Worm (Caenorhabditis elegans): ENCODE results near the gene K07F5.17.

K07F5.17 gene

DNA sequence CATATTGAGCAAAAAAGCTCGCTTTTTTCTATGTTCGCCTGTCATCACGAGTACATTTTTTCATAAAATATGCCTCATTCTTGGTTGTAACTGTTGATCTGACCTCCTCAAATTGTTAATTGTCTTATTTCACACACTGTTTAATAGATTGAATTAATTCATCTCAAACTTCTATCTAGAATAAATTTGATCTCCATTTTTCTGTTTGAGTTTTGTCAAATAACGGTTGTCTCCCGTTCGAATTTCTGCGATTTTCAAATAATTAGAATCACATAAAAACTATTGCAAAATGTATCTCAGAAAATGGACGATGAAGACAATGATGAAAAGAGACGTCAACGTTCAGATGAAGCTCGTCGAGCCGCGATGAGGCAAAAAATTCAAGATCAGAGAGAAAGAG is 19.8 kb downstream of the K07F5.17 start, which contains the start of gene K07F5.14:
TSS of gene K07F5.14 (plus strand) at position 301 of the 400 bp plus-strand sequence.
- TF ChIP-seq lsl-1 (GFP tag; optimal IDR thresholded peaks at IDR 0.05) = peak; percentile 3
- peak; percentile 59; the same call in 1 of the 2 replicates for TF ChIP-seq madf-3 (GFP tag; IDR thresholded peaks at IDR 0.05)
- no peak for TF ChIP-seq somi-1 (GFP tag; optimal IDR thresholded peaks at IDR 0.05)
- TF ChIP-seq madf-6 (GFP tag; IDR thresholded peaks at IDR 0.05) = peak; percentile 35; the same call in 1 of the 2 replicates
- TF ChIP-seq rpc-1 (optimal IDR thresholded peaks at IDR 0.05) = no peak
- TF ChIP-seq rpc-1 (tag; optimal IDR thresholded peaks at IDR 0.05) = no peak

DNA sequence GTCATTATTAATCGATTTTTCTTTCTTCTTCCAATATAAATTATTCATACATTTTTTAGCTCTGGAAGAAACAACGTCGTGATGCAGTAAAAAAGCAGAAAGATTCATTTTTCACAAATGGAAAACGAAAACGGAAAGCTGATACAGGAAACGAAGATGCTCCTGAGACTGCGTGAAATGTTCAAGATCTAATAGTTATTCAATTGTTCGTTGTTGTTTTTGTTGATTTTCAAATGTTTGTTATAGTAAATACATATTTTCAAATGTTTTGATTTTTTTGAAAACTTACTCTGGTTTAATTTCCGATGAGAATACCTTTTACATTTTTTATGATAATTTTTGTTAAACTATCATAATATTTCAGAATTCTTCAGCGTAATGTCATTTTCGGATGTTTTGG is 21.6 kb downstream of the K07F5.17 start, which contains the start of gene K07F5.16:
TSS of gene K07F5.16 (plus strand) at position 301 of the 400 bp plus-strand sequence.
- TF ChIP-seq hsf-1 (GFP tag; IDR thresholded peaks at IDR 0.05) = no peak
- TF ChIP-seq ztf-18 (tag; optimal IDR thresholded peaks at IDR 0.05) = no peak
- TF ChIP-seq egl-18 (GFP tag; IDR thresholded peaks at IDR 0.05) = no peak
- TF ChIP-seq zim-3 (tag; optimal IDR thresholded peaks at IDR 0.05) = no peak
- TF ChIP-seq athp-1 (tag; optimal IDR thresholded peaks at IDR 0.05) = no peak
- TF ChIP-seq egl-44 (GFP tag; IDR thresholded peaks at IDR 0.05) = no peak
- no peak for TF ChIP-seq Y79H2A.3 (GFP tag; conservative IDR thresholded peaks at IDR 0.05)
- no peak for TF ChIP-seq atf-7 (tag; optimal IDR thresholded peaks at IDR 0.05)

DNA sequence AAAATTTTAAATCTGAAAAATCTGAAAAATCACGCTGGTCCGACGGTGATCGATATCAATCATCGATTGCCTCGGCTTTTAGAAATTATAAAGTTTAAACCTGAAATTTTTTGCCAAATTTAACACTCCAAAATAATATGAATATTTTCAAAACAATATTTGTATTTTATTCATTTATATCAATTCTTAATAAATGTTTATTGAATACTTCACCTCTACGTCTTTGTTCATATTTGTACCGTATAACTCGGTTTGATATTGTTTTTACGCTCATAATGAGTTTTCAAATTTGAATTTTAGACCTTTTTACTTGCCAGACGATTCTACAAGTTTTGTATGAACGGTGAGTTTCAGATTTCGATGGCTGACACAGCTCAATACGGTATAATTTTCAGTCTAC is 22.6 kb downstream of the K07F5.17 start, which contains the start of the genes K07F5.15 and K07F5.22:
TSS of gene K07F5.15 (plus strand) at position 301 of the 400 bp plus-strand sequence.
TSS of gene K07F5.22 (plus strand) at position 301 of the 400 bp plus-strand sequence.
- TF ChIP-seq ceh-40 (GFP tag; IDR thresholded peaks at IDR 0.05) (no peak), unc-62 (GFP tag; optimal IDR thresholded peaks at IDR 0.05) (no peak), hrde-1 (tag; optimal IDR thresholded peaks at IDR 0.05; ENCODE audit: borderline replicate concordance) (no peak), F52B5.7 (tag; optimal IDR thresholded peaks at IDR 0.05) (no peak), efl-1 (GFP tag; optimal IDR thresholded peaks at IDR 0.05) (no peak), egl-44 (GFP tag; IDR thresholded peaks at IDR 0.05) (no peak), ets-4 (GFP tag; optimal IDR thresholded peaks at IDR 0.05) (no peak), mes-4 (tag; optimal IDR thresholded peaks at IDR 0.05) (no peak), attf-6 (GFP tag; IDR thresholded peaks at IDR 0.05) (no peak), madf-8 (GFP tag; conservative IDR thresholded peaks at IDR 0.05) (no peak), akir-1 (GFP tag; optimal IDR thresholded peaks at IDR 0.05) (no peak), nhr-120 (GFP tag; IDR thresholded peaks at IDR 0.05) (no peak), T26A5.8 (tag; optimal IDR thresholded peaks at IDR 0.05) (no peak), nfyb-1 (GFP tag; IDR thresholded peaks at IDR 0.05) (no peak), somi-1 (GFP tag; optimal IDR thresholded peaks at IDR 0.05) (no peak), Y53F4B.3 (GFP tag; IDR thresholded peaks at IDR 0.05) (no peak), ztf-28 (GFP tag; IDR thresholded peaks at IDR 0.05) (no peak), C06A6.2 (GFP tag; conservative IDR thresholded peaks at IDR 0.05) (no peak), hmg-1.2 (GFP tag; IDR thresholded peaks at IDR 0.05) (no peak)

DNA sequence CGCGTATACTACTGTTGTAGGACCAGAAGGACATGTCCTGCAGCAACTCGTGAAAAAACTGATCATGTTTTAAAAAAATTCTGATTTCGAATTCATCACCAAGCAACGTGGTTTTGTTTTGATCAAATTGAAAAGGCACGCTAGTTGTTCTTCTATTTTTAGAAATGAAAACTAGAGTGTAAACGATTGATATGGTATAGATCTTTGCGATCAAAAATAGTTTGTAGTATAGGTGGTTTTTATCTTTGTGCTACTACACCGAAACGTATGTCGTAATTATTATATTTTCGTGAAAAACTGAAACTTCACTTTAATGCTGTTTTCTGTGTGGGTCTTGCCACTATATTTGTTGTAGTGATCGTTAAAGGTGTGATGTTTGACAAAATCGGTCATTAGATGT is 24.7 kb downstream of the K07F5.17 start:
- no peak for TF ChIP-seq zfh-2 (GFP tag; conservative IDR thresholded peaks at IDR 0.05)
- TF ChIP-seq ceh-100 (GFP tag; IDR thresholded peaks at IDR 0.05) = no peak

DNA sequence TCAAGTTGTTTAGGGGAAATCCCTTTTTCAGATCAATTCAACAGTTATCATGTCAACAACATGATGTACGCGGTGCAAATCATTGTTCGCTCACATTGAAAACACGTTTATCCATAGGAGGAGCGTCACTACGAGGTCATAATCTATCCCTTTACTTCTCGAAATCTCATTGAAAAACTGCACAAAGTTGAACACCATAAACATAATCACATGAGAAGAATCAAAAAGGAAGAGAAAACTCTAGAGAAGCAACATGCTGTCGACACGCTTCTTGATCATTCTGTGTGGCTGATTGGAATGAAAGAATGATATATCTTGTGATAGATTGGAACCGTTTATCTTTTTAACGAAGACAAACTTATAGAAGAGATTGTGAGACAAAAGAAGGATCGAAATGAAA is 25.7 kb downstream of the K07F5.17 start:
- no peak for TF ChIP-seq tlf-1 (GFP tag; optimal IDR thresholded peaks at IDR 0.05)
- TF ChIP-seq C06A6.2 (GFP tag; conservative IDR thresholded peaks at IDR 0.05) = 0 out of 2 replicates have a peak, but pooled peaks have one; percentile 19
- TF ChIP-seq lsy-27 (tag; optimal IDR thresholded peaks at IDR 0.05; ENCODE audit: borderline replicate concordance, insufficient read depth) = no peak
- peak; percentile 55 for TF ChIP-seq die-1 (tag; optimal IDR thresholded peaks at IDR 0.05)
- TF ChIP-seq ztf-26 (tag; optimal IDR thresholded peaks at IDR 0.05) = peak; percentile 84
- peak; percentile 26 for TF ChIP-seq chd-7 (tag; optimal IDR thresholded peaks at IDR 0.05)
- no peak for TF ChIP-seq B0019.2 (GFP tag; conservative IDR thresholded peaks at IDR 0.05)
- no peak for TF ChIP-seq ceh-100 (GFP tag; IDR thresholded peaks at IDR 0.05)
- TF ChIP-seq hrde-1 (tag; optimal IDR thresholded peaks at IDR 0.05; ENCODE audit: borderline replicate concordance) = no peak
- peak; percentile 76 for TF ChIP-seq hsf-1 (GFP tag; IDR thresholded peaks at IDR 0.05)
- no peak for TF ChIP-seq F10E7.11 (tag; optimal IDR thresholded peaks at IDR 0.05)
- TF ChIP-seq F52B5.7 (tag; optimal IDR thresholded peaks at IDR 0.05) = no peak
- TF ChIP-seq F22D6.2 (tag; optimal IDR thresholded peaks at IDR 0.05) = peak; percentile 70
- peak; percentile 3 for TF ChIP-seq tbp1 (GFP tag; optimal IDR thresholded peaks at IDR 0.05)
- no peak for TF ChIP-seq him-1 (tag; optimal IDR thresholded peaks at IDR 0.05)
- peak; percentile 3 for TF ChIP-seq nhr-80 (tag; optimal IDR thresholded peaks at IDR 0.05)
- no peak for TF ChIP-seq Y79H2A.3 (GFP tag; conservative IDR thresholded peaks at IDR 0.05)
